Fruit fly (Drosophila melanogaster): ENCODE data around the gene CG14969.

Gene CG14969

dm6 chr3L:3300345-3300744 is 34.4 kb downstream of the CG14969 start (continued):
- TF ChIP-seq B-H1 (GFP tag; IDR thresholded peaks at IDR 0.05) (peak; percentile 74), pita (GFP tag; optimal IDR thresholded peaks at IDR 0.05) (no peak), CG12391 (tag; optimal IDR thresholded peaks at IDR 0.05) (peak; percentile 61), sob (GFP tag; IDR thresholded peaks at IDR 0.05) (peak; percentile 72), CG9817 (tag; optimal IDR thresholded peaks at IDR 0.05) (peak; percentile 24), fd102C (GFP tag; optimal IDR thresholded peaks at IDR 0.05) (no peak), gsb (GFP tag; IDR thresholded peaks at IDR 0.05) (no peak), CG11723 (GFP tag; optimal IDR thresholded peaks at IDR 0.05) (no peak), lola (GFP tag; optimal IDR thresholded peaks at IDR 0.05) (peak in 1 of 3 experiments; percentile 21), CG4820 (GFP tag; optimal IDR thresholded peaks at IDR 0.05) (peak; percentile 62), lov (optimal IDR thresholded peaks at IDR 0.05) (no peak), lov (GFP tag; IDR thresholded peaks at IDR 0.05) (peak; percentile 73; the same call in 1 of the 3 replicates), Dref (GFP tag; IDR thresholded peaks at IDR 0.05) (no peak), Dbx (GFP tag; IDR thresholded peaks at IDR 0.05) (no peak), CG10462 (GFP tag; optimal IDR thresholded peaks at IDR 0.05) (no peak), dimm (GFP tag; IDR thresholded peaks at IDR 0.05) (no peak), Awh (GFP tag; IDR thresholded peaks at IDR 0.05) (peak; percentile 76), tio (GFP tag; optimal IDR thresholded peaks at IDR 0.05) (peak; percentile 25), Ssrp (tag; optimal IDR thresholded peaks at IDR 0.05) (peak; percentile 62), CG9876 (GFP tag; optimal IDR thresholded peaks at IDR 0.05) (no peak), CG7928 (GFP tag; optimal IDR thresholded peaks at IDR 0.05) (no peak), Vsx1 (GFP tag; optimal IDR thresholded peaks at IDR 0.05) (peak; percentile 23), CG1529 (GFP tag; optimal IDR thresholded peaks at IDR 0.05) (peak; percentile 28), pzg (GFP tag; optimal IDR thresholded peaks at IDR 0.05) (no peak), MBD-R2 (GFP tag; IDR thresholded peaks at IDR 0.05) (no peak; the same call in 1 of the 2 replicates), CG6175 (GFP tag; IDR thresholded peaks at IDR 0.05) (0 out of 3 replicates have a peak, but pooled peaks have one; percentile 26), zf30C (GFP tag; optimal IDR thresholded peaks at IDR 0.05) (no peak), ttk (GFP tag; IDR thresholded peaks at IDR 0.05) (peak; percentile 73), CG7271 (tag; optimal IDR thresholded peaks at IDR 0.05) (no peak), CG18599 (GFP tag; optimal IDR thresholded peaks at IDR 0.05) (peak; percentile 61), Six4 (GFP tag; optimal IDR thresholded peaks at IDR 0.05) (peak; percentile 38), Lim3 (GFP tag; IDR thresholded peaks at IDR 0.05) (no peak), CG15479 (GFP tag; optimal IDR thresholded peaks at IDR 0.05) (no peak), CG33557 (GFP tag; optimal IDR thresholded peaks at IDR 0.05) (peak; percentile 3), eve (GFP tag; optimal IDR thresholded peaks at IDR 0.05) (peak in 1 of 2 experiments; percentile 83), CG15073 (GFP tag; optimal IDR thresholded peaks at IDR 0.05) (no peak), dpn (GFP tag; optimal IDR thresholded peaks at IDR 0.05) (peak; percentile 20 to 58), h (optimal IDR thresholded peaks at IDR 0.05) (no peak), ken (GFP tag; IDR thresholded peaks at IDR 0.05) (peak; percentile 70; the same call in 2 of the 3 replicates), CG9437 (GFP tag; optimal IDR thresholded peaks at IDR 0.05) (peak; percentile 37), CG8281 (tag; optimal IDR thresholded peaks at IDR 0.05) (peak; percentile 13), CG3163 (GFP tag; optimal IDR thresholded peaks at IDR 0.05) (no peak), nerfin-1 (tag; optimal IDR thresholded peaks at IDR 0.05) (peak; percentile 50), Dp (GFP tag; optimal IDR thresholded peaks at IDR 0.05) (no peak), Rfx (GFP tag; IDR thresholded peaks at IDR 0.05) (peak; percentile 71), CG4854 (GFP tag; optimal IDR thresholded peaks at IDR 0.05) (no peak), HmgZ (tag; optimal IDR thresholded peaks at IDR 0.05) (peak; percentile 8), fd96Cb (tag; optimal IDR thresholded peaks at IDR 0.05) (peak; percentile 71), insv (GFP tag; optimal IDR thresholded peaks at IDR 0.05) (no peak), CG5245 (GFP tag; optimal IDR thresholded peaks at IDR 0.05) (peak; percentile 47), D19B (GFP tag; optimal IDR thresholded peaks at IDR 0.05) (no peak), CG12071 (GFP tag; optimal IDR thresholded peaks at IDR 0.05) (peak; percentile 65)
